Fruit fly (Drosophila melanogaster) whole organism, embryonic: ENCODE results near the gene CG10993.

Experiments
- Atf-2 ChIP-seq: fragments of 200-800 bp; sonication (Bioruptor generic); optimal IDR thresholded peaks from 2 replicates; lab custom pipeline; 2016; ENCODE audit warnings: missing biosample characterization, missing genetic modification characterization
- Blimp-1 ChIP-seq: fragments of 200-800 bp; sonication (Bioruptor generic); optimal IDR thresholded peaks from 3 replicates; lab custom pipeline; 2018; ENCODE audit warnings: missing biosample characterization, missing genetic modification characterization, mild to moderate bottlenecking, moderate library complexity, missing genetic modification reagents
- CG12769 ChIP-seq: fragments of 200-800 bp; sonication (Bioruptor generic); optimal IDR thresholded peaks from 2 replicates; lab custom pipeline; 2019; ENCODE audit warnings: missing biosample characterization, mild to moderate bottlenecking, missing genetic modification characterization, moderate library complexity
- CG13287 ChIP-seq: fragments of 200-800 bp; sonication (Bioruptor generic); IDR thresholded peaks from 2 replicates; pipeline ENCODE4 v1.3.6; 2022; ENCODE audit warnings: missing biosample characterization, missing genetic modification characterization; ENCODE audit not compliant: partially characterized antibody
- CG13624 ChIP-seq: fragments of 200-800 bp; sonication (Bioruptor generic); optimal IDR thresholded peaks from 2 replicates; lab custom pipeline; 2016; ENCODE audit warnings: missing biosample characterization, missing genetic modification characterization
- CG13894 ChIP-seq: fragments of 200-800 bp; sonication (Bioruptor generic); optimal IDR thresholded peaks from 3 replicates; lab custom pipeline; 2018; ENCODE audit warnings: missing biosample characterization, mild to moderate bottlenecking, missing genetic modification characterization, moderate library complexity
- CG17328 ChIP-seq: fragments of 200-800 bp; sonication (Bioruptor generic); IDR thresholded peaks from 2 replicates; pipeline ENCODE4 v1.3.6; 2022; ENCODE audit warnings: missing biosample characterization, missing genetic modification characterization
- CG4360 ChIP-seq: fragments of 200-800 bp; sonication (Bioruptor generic); IDR thresholded peaks from 2 replicates; pipeline ENCODE4 v1.3.6; 2022; ENCODE audit warnings: missing biosample characterization, missing genetic modification characterization
- CG8281 ChIP-seq: fragments of 200-800 bp; sonication (Bioruptor generic); optimal IDR thresholded peaks from 2 replicates; lab custom pipeline; 2018; ENCODE audit warnings: missing biosample characterization, mild to moderate bottlenecking, missing genetic modification characterization, moderate library complexity
- CG8924 ChIP-seq: fragments of 200-800 bp; optimal IDR thresholded peaks from 3 replicates; lab custom pipeline; 2019; ENCODE audit warnings: missing biosample characterization, mild to moderate bottlenecking, missing genetic modification characterization, moderate library complexity
- Eip74EF ChIP-seq, 2 experiments: fragments of 200-800 bp in 1 of 2; fragments of >200 bp in 1 of 2; sonication (Bioruptor generic) in 1 of 2; optimal IDR thresholded peaks; 2 replicates each; lab custom pipeline; 2017 to 2019; ENCODE audit warnings: missing biosample characterization in 2 of 2, missing genetic modification characterization in 2 of 2, mild to moderate bottlenecking in 1 of 2, moderate library complexity in 1 of 2
- Elba2 ChIP-seq: fragments of 200-800 bp; sonication (Bioruptor generic); optimal IDR thresholded peaks from 3 replicates; lab custom pipeline; 2016; ENCODE audit warnings: missing biosample characterization, missing genetic modification characterization
- NFAT ChIP-seq: fragments of 200-800 bp; sonication (Bioruptor generic); IDR thresholded peaks from 2 replicates; pipeline ENCODE4 v1.3.6; 2022; ENCODE audit warnings: missing biosample characterization, missing genetic modification characterization
- Rx ChIP-seq: fragments of 200-800 bp; sonication (Bioruptor generic); IDR thresholded peaks from 2 replicates; pipeline ENCODE4 v1.3.6; 2022; ENCODE audit warnings: missing biosample characterization, missing genetic modification characterization
- Scr ChIP-seq: fragments of 200-800 bp; sonication (Bioruptor generic); IDR thresholded peaks from 2 replicates; pipeline ENCODE4 v1.3.6; 2022; ENCODE audit warnings: missing biosample characterization, missing genetic modification characterization; ENCODE audit not compliant: partially characterized antibody
- Vsx1 ChIP-seq: fragments of 200-800 bp; sonication (Bioruptor generic); optimal IDR thresholded peaks from 2 replicates; lab custom pipeline; 2017; ENCODE audit warnings: missing biosample characterization, mild to moderate bottlenecking, missing genetic modification characterization, missing genetic modification reagents
- bigmax ChIP-seq: fragments of 200-800 bp; sonication (Bioruptor generic); optimal IDR thresholded peaks from 2 replicates; lab custom pipeline; 2018; ENCODE audit warnings: missing biosample characterization, mild to moderate bottlenecking, missing genetic modification characterization
- chinmo ChIP-seq: fragments of 200-800 bp; sonication (Bioruptor generic); IDR thresholded peaks from 4 replicates; pipeline ENCODE4 v1.3.6; 2022; ENCODE audit warnings: missing biosample characterization, missing genetic modification characterization; ENCODE audit not compliant: partially characterized antibody
- corto ChIP-seq: fragments of 200-800 bp; sonication (Bioruptor generic); optimal IDR thresholded peaks from 2 replicates; lab custom pipeline; 2016; ENCODE audit warnings: missing biosample characterization, mild to moderate bottlenecking, missing genetic modification characterization, moderate library complexity
- dysf ChIP-seq: fragments of 200-800 bp; sonication (Bioruptor generic); IDR thresholded peaks from 3 replicates; pipeline ENCODE4 v1.3.6; 2022; ENCODE audit warnings: missing biosample characterization, missing genetic modification characterization
- en ChIP-seq: fragments of 200-800 bp; sonication (Bioruptor generic); optimal IDR thresholded peaks from 2 replicates; lab custom pipeline; 2016; ENCODE audit warnings: missing biosample characterization, missing genetic modification characterization
- lmd ChIP-seq: fragments of 200-800 bp; sonication (Bioruptor generic); IDR thresholded peaks from 2 replicates; pipeline ENCODE4 v1.3.6; 2022; ENCODE audit warnings: missing biosample characterization, missing genetic modification characterization
- mam ChIP-seq: fragments of 200-800 bp; sonication (Bioruptor generic); optimal IDR thresholded peaks from 3 replicates; lab custom pipeline; 2016; ENCODE audit warnings: missing biosample characterization, missing genetic modification characterization
- otp ChIP-seq: fragments of 200-800 bp; sonication (Bioruptor generic); IDR thresholded peaks from 3 replicates; pipeline ENCODE4, ENCODE4 v1.3.6; 2022; ENCODE audit warnings: missing biosample characterization, missing genetic modification characterization
- p53 ChIP-seq: fragments of 200-800 bp; sonication (Bioruptor generic); optimal IDR thresholded peaks from 2 replicates; lab custom pipeline; 2016; ENCODE audit warnings: missing biosample characterization, missing genetic modification characterization
- pros ChIP-seq: fragments of 200-800 bp; sonication (Bioruptor generic); optimal IDR thresholded peaks from 3 replicates; lab custom pipeline; 2019; ENCODE audit warnings: missing biosample characterization, mild to moderate bottlenecking, missing genetic modification characterization, moderate library complexity
- psq ChIP-seq: fragments of 200-800 bp; sonication (Bioruptor generic); optimal IDR thresholded peaks from 2 replicates; lab custom pipeline; 2017; ENCODE audit warnings: missing biosample characterization, missing genetic modification characterization
- run ChIP-seq: fragments of 200-800 bp; sonication (Bioruptor generic); optimal IDR thresholded peaks from 3 replicates; lab custom pipeline; 2018; ENCODE audit warnings: missing biosample characterization, mild to moderate bottlenecking, missing genetic modification characterization
- sd ChIP-seq: fragments of 200-800 bp; sonication (Bioruptor generic); optimal IDR thresholded peaks from 3 replicates; lab custom pipeline; 2018; ENCODE audit warnings: missing biosample characterization, mild to moderate bottlenecking, missing genetic modification characterization, moderate library complexity
- sens ChIP-seq: fragments of 200-800 bp; sonication (Bioruptor generic); peaks from one replicate; lab custom pipeline; 2016; ENCODE audit warnings: missing biosample characterization, missing genetic modification characterization
- sisA ChIP-seq: fragments of 200-800 bp; sonication (Bioruptor generic); IDR thresholded peaks from 2 replicates; pipeline ENCODE4 v1.3.6; 2022; ENCODE audit warnings: missing biosample characterization, missing genetic modification characterization
- slou ChIP-seq: fragments of 200-800 bp; sonication (Bioruptor generic); optimal IDR thresholded peaks from 3 replicates; lab custom pipeline; 2016; ENCODE audit warnings: missing biosample characterization, missing genetic modification characterization
- sna ChIP-seq: fragments of 200-800 bp; sonication (Bioruptor generic); IDR thresholded peaks from 2 replicates; pipeline ENCODE4 v1.3.6; 2022; ENCODE audit warnings: missing biosample characterization, missing genetic modification characterization; ENCODE audit not compliant: partially characterized antibody
- sqz ChIP-seq: fragments of 200-800 bp; sonication (Bioruptor generic); optimal IDR thresholded peaks from 3 replicates; lab custom pipeline; 2018; ENCODE audit warnings: missing biosample characterization, mild to moderate bottlenecking, missing genetic modification characterization
- unc-4 ChIP-seq: fragments of 200-800 bp; sonication (Bioruptor generic); IDR thresholded peaks from 2 replicates; pipeline ENCODE4 v1.3.6; 2022; ENCODE audit warnings: missing biosample characterization, missing genetic modification characterization; ENCODE audit not compliant: partially characterized antibody
- vfl ChIP-seq: fragments of 200-800 bp; sonication (Bioruptor generic); optimal IDR thresholded peaks from 2 replicates; lab custom pipeline; 2016; ENCODE audit warnings: missing biosample characterization, missing genetic modification characterization
- wor ChIP-seq: fragments of 200-800 bp; sonication (Bioruptor generic); IDR thresholded peaks from 2 replicates; pipeline ENCODE4 v1.3.6; 2022; ENCODE audit warnings: missing biosample characterization, missing genetic modification characterization

Gene CG10993

dm6 chrX:13754476-13754875, 36.4 kb downstream of the CG10993 start (continued):
- TF ChIP-seq psq (peak; percentile 50), NFAT (GFP tag; lab: Robert Waterston, UW) (no peak), mam (GFP tag; lab: Kevin White, UChicago) (no peak), corto (GFP tag; lab: Kevin White, UChicago) (peak; percentile 19), wor (GFP tag; lab: Robert Waterston, UW) (no peak), Elba2 (GFP tag; lab: Kevin White, UChicago) (no peak), dysf (peak; percentile 8; the same call in 1 of the 3 replicates), vfl (GFP tag; lab: Kevin White, UChicago) (no peak), unc-4 (GFP tag; lab: Robert Waterston, UW) (no peak), Rx (GFP tag; lab: Robert Waterston, UW) (no peak)

dm6 chrX:13753775-13754174, 37.1 kb downstream of the CG10993 start:
- TF ChIP-seq CG13624 (GFP tag; lab: Kevin White, UChicago) = peak; percentile 1
- no peak for TF ChIP-seq sna
- no peak for TF ChIP-seq run
- TF ChIP-seq slou = no peak
- TF ChIP-seq CG17328 (GFP tag; lab: Robert Waterston, UW) = no peak
- TF ChIP-seq sens (GFP tag; lab: Kevin White, UChicago) = peak; percentile 5
- TF ChIP-seq lmd = no peak
- no peak for TF ChIP-seq en (GFP tag; lab: Kevin White, UChicago)
- no peak for TF ChIP-seq Scr (GFP tag; lab: Robert Waterston, UW)

dm6 chrX:13753101-13753758, 37.7 kb downstream of the CG10993 start:
- peak; percentile 43 for TF ChIP-seq sd
- TF ChIP-seq Vsx1 (GFP tag; lab: Kevin White, UChicago) = no peak
- TF ChIP-seq CG4360 (GFP tag; lab: Robert Waterston, UW) = peak; percentile 78
- TF ChIP-seq Eip74EF (GFP tag; optimal IDR thresholded peaks at IDR 0.05; lab: Kevin White, UChicago) = peak in 1 of 2 experiments; percentile 11
- TF ChIP-seq otp (GFP tag; lab: Robert Waterston, UW) = no peak
- peak; percentile 3 for TF ChIP-seq CG12769 (tag; lab: Kevin White, UChicago)
- TF ChIP-seq bigmax (GFP tag; lab: Kevin White, UChicago) = peak; percentile 65
- TF ChIP-seq chinmo (GFP tag; lab: Robert Waterston, UW) = 0 out of 4 replicates have a peak, but pooled peaks have one; percentile 71
- no peak for TF ChIP-seq Blimp-1 (GFP tag; lab: Kevin White, UChicago)
- no peak for TF ChIP-seq p53 (GFP tag; lab: Kevin White, UChicago)
- no peak for TF ChIP-seq sisA (GFP tag; lab: Robert Waterston, UW)
- no peak for TF ChIP-seq CG8924
- peak; percentile 47 for TF ChIP-seq pros (GFP tag; lab: Kevin White, UChicago)
- TF ChIP-seq psq = peak; percentile 72
- peak; percentile 9 for TF ChIP-seq CG13624 (GFP tag; lab: Kevin White, UChicago)
- no peak for TF ChIP-seq CG8281 (tag; lab: Kevin White, UChicago)
- TF ChIP-seq CG13894 = peak; percentile 16
- TF ChIP-seq CG13287 = 0 out of 2 replicates have a peak, but pooled peaks have one; percentile 12
- peak; percentile 45 for TF ChIP-seq sqz (GFP tag; lab: Kevin White, UChicago)
- TF ChIP-seq Atf-2 (GFP tag; lab: Kevin White, UChicago) = no peak
